Worm (Caenorhabditis elegans): ENCODE measurements around the gene F13E9.12.
A peak's percentile ranks its signal among the peaks of the same experiment; 100 is the strongest.

F13E9.12 gene

DNA sequence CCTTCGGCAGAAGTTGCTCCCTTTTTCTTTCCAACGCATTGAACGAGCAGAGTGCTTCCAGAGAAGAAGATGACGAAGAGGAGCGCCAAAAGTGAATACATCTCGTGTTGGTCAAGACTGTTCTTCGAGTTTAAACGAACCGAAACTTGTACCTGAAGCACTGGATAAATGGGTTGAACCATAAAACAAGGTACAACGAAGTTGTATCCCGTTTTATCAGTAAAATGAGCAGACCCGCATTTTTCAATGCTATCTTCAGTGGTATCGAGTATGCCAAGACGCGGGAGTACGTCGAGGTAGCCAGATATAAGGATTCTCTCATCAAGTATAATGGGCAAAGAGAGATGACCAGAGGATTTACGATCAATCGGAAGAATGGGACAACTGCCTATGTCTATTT is 12.9 kb upstream of the F13E9.12 start, which contains the start of gene F13E9.16:
Gene F13E9.16, minus strand, starts transcription at position 101 of the 400 bp plus-strand sequence.
- TF ChIP-seq ztf-11 (tag; optimal IDR thresholded peaks at IDR 0.05) (no peak), unc-39 (tag; optimal IDR thresholded peaks at IDR 0.05) (no peak), nhr-10 (tag; optimal IDR thresholded peaks at IDR 0.05) (no peak), sem-4 (tag; optimal IDR thresholded peaks at IDR 0.05) (no peak), nhr-11 (tag; optimal IDR thresholded peaks at IDR 0.05) (no peak), skn-1 (tag; optimal IDR thresholded peaks at IDR 0.05) (no peak)

DNA sequence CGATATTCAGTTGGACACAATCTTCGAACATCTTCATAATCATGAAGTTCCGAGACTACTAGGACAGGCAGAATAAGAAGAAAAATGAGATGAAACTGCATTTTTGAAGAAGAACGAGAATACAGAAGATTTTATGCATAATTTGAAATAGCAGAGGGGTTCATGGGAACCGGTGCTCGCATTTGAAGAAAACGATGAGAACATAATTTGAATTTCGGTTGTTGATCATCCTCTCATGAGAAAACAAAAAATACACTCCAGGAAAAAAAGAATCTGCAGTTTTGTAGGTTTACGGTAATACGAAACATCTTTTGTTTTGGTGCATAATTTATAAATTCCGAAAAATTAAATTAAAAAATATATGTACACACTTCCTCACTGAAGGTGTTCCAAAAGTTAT is 11.5 kb upstream of the F13E9.12 start, which contains the start of gene srlf-11:
Gene srlf-11, minus strand, starts transcription at position 101 of the 400 bp plus-strand sequence.
- TF ChIP-seq blmp-1 (tag; optimal IDR thresholded peaks at IDR 0.05; ENCODE audit: insufficient read depth): no peak
- no peak for TF ChIP-seq ztf-4 (tag; optimal IDR thresholded peaks at IDR 0.05)
- no peak for TF ChIP-seq lsy-2 (tag; optimal IDR thresholded peaks at IDR 0.05)
- no peak for TF ChIP-seq F13H6.1 (tag; optimal IDR thresholded peaks at IDR 0.05)
- no peak for TF ChIP-seq snpc-4 (tag; optimal IDR thresholded peaks at IDR 0.05)
- no peak for TF ChIP-seq ama-1 (optimal IDR thresholded peaks at IDR 0.05)
- TF ChIP-seq gmeb-1 (tag; optimal IDR thresholded peaks at IDR 0.05): no peak
- no peak for TF ChIP-seq lin-39 (tag; optimal IDR thresholded peaks at IDR 0.05)
- TF ChIP-seq Y55F3AM.14 (GFP tag; optimal IDR thresholded peaks at IDR 0.05): no peak
- TF ChIP-seq nhr-11 (tag; optimal IDR thresholded peaks at IDR 0.05): no peak

ce11 chrIV:10884263-10884662 is 9.8 kb upstream of the F13E9.12 start, which contains the start of gene F13E9.5:
F13E9.5 (minus strand) TSS chrIV:10884363.
- no peak for TF ChIP-seq sem-4 (tag; optimal IDR thresholded peaks at IDR 0.05)
- no peak for TF ChIP-seq mab-5 (tag; optimal IDR thresholded peaks at IDR 0.05)
- no peak for TF ChIP-seq nhr-11 (tag; optimal IDR thresholded peaks at IDR 0.05)
- no peak for TF ChIP-seq gmeb-1 (tag; optimal IDR thresholded peaks at IDR 0.05)
- TF ChIP-seq sma-3 (GFP tag; optimal IDR thresholded peaks at IDR 0.05): no peak
- TF ChIP-seq nhr-23 (tag; optimal IDR thresholded peaks at IDR 0.05): no peak
- no peak for TF ChIP-seq nhr-10 (tag; optimal IDR thresholded peaks at IDR 0.05)
- TF ChIP-seq lsy-2 (tag; optimal IDR thresholded peaks at IDR 0.05): no peak
- no peak for TF ChIP-seq R02D3.7 (tag; optimal IDR thresholded peaks at IDR 0.05)
- TF ChIP-seq aly-2 (tag; optimal IDR thresholded peaks at IDR 0.05): no peak
- no peak for TF ChIP-seq egl-27 (tag; optimal IDR thresholded peaks at IDR 0.05)
- TF ChIP-seq lin-13 (GFP tag; optimal IDR thresholded peaks at IDR 0.05): no peak

DNA sequence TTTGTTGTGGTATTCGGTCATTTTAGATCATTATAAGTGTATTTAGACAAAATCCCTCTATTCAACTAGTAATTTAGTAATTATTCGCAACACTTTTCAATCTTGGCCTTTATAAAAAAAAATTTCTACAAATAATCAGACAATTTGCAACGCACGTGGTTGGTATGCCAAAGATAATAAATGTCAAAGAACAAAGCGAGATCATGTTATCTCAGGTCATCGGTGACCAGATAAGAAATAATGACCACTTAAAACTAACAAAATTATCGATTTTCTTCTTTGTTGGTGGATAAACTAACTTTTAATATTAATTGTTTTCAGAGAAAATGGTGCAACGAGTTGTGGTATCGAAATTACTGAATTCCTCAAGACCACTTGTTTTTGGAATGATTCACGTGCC is 6.8 kb upstream of the F13E9.12 start, which contains the start of gene F13E9.13:
Gene F13E9.13, plus strand, starts transcription at position 317 of the 400 bp plus-strand sequence.
- TF ChIP-seq sma-9 (GFP tag; optimal IDR thresholded peaks at IDR 0.05) (peak; percentile 46), sma-9 (tag; optimal IDR thresholded peaks at IDR 0.05) (no peak), fos-1 (tag; optimal IDR thresholded peaks at IDR 0.05) (peak; percentile 24), snpc-4 (tag; optimal IDR thresholded peaks at IDR 0.05) (no peak)

DNA sequence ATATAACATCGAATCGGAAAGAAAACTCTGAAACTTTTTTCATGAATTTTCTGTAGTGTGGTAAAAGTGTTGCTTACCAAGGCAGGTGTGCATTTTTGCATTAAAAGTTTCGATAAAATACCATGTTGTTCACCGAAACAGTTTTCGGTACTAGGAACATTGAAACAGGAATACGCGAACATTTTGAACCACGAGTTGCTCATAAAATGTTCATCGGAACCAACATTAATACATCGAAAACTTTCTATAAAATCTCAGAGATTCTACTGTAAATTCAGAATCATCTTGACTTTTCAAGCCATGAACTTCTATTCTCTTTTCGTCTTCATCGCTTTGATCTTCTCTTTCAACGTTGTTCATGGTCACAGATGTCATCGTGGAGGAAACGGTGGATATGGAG is 5.8 kb upstream of the F13E9.12 start, which contains the start of gene fipr-15:
Gene fipr-15, plus strand, starts transcription at position 301 of the 400 bp plus-strand sequence.
- no peak for TF ChIP-seq blmp-1 (tag; optimal IDR thresholded peaks at IDR 0.05; ENCODE audit: insufficient read depth)
- no peak for TF ChIP-seq mab-5 (tag; optimal IDR thresholded peaks at IDR 0.05)
- no peak for TF ChIP-seq Y55F3AM.14 (GFP tag; optimal IDR thresholded peaks at IDR 0.05)
- no peak for TF ChIP-seq sem-4 (tag; optimal IDR thresholded peaks at IDR 0.05)
- TF ChIP-seq nhr-237 (tag; optimal IDR thresholded peaks at IDR 0.05): no peak
- TF ChIP-seq ceh-82 (tag; optimal IDR thresholded peaks at IDR 0.05): no peak
- no peak for TF ChIP-seq snpc-4 (tag; optimal IDR thresholded peaks at IDR 0.05)
- TF ChIP-seq unc-62 (GFP tag; optimal IDR thresholded peaks at IDR 0.05): no peak
- TF ChIP-seq nhr-129 (tag; optimal IDR thresholded peaks at IDR 0.05): no peak
- TF ChIP-seq sma-9 (GFP tag; optimal IDR thresholded peaks at IDR 0.05): no peak
- TF ChIP-seq sma-9 (tag; optimal IDR thresholded peaks at IDR 0.05): no peak
- TF ChIP-seq elt-1 (tag; optimal IDR thresholded peaks at IDR 0.05): no peak
- no peak for TF ChIP-seq fos-1 (tag; optimal IDR thresholded peaks at IDR 0.05)
- no peak for TF ChIP-seq F13H6.1 (tag; optimal IDR thresholded peaks at IDR 0.05)
- no peak for TF ChIP-seq ztf-11 (tag; optimal IDR thresholded peaks at IDR 0.05)
- no peak for TF ChIP-seq gmeb-1 (tag; optimal IDR thresholded peaks at IDR 0.05)
- no peak for TF ChIP-seq zag-1 (tag; optimal IDR thresholded peaks at IDR 0.05)
- no peak for TF ChIP-seq elt-3 (tag; optimal IDR thresholded peaks at IDR 0.05)
- TF ChIP-seq peb-1 (tag; optimal IDR thresholded peaks at IDR 0.05): no peak
- TF ChIP-seq alr-1 (tag; optimal IDR thresholded peaks at IDR 0.05): no peak
- TF ChIP-seq ztf-4 (tag; optimal IDR thresholded peaks at IDR 0.05): no peak
